Fruit fly (Drosophila melanogaster): ENCODE results near the gene CG34129.
A peak's percentile ranks its signal among the peaks of the same experiment; 100 is the strongest.

CG34129 gene

DNA sequence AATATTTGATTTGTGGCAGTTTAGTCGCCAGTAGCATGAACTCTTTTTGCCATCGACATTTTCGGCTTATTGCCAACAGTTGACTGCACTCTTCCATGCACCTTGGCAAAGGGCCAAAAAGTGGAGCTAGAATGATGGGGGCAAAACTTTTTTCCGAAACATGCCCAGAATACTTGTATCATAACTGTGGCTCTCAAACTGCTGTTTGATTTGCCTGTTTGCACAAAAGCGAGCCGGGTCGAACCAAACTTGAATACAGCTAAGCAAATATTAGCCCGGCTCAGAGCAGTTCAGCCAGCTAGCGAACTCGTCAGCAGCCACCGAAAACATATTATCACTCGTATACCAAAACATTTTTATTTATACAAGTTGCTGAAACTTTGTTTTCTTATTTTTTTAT, 47.9 kb upstream of the CG34129 start (continued):
- TF ChIP-seq danr (GFP tag; IDR thresholded peaks at IDR 0.05) (0 out of 2 replicates have a peak, but pooled peaks have one; percentile 18), ken (GFP tag; IDR thresholded peaks at IDR 0.05) (0 out of 3 replicates have a peak, but pooled peaks have one; percentile 24), CG15514 (GFP tag; optimal IDR thresholded peaks at IDR 0.05) (peak; percentile 69), nerfin-1 (tag; optimal IDR thresholded peaks at IDR 0.05) (no peak), amos (GFP tag; IDR thresholded peaks at IDR 0.05; ENCODE audit: partially characterized antibody) (no peak), twi (tag; optimal IDR thresholded peaks at IDR 0.05) (no peak), prd (optimal IDR thresholded peaks at IDR 0.05) (no peak), prd (GFP tag; IDR thresholded peaks at IDR 0.05) (peak; percentile 30; the same call in 2 of the 3 replicates), CG10565 (GFP tag; optimal IDR thresholded peaks at IDR 0.05) (no peak), tll (GFP tag; optimal IDR thresholded peaks at IDR 0.05) (no peak), B-H1 (GFP tag; IDR thresholded peaks at IDR 0.05) (no peak; the same call in 2 of the 3 replicates), CG13775 (GFP tag; optimal IDR thresholded peaks at IDR 0.05) (peak; percentile 10), NC2β (GFP tag; optimal IDR thresholded peaks at IDR 0.05) (no peak), CoRest (tag; optimal IDR thresholded peaks at IDR 0.05) (peak; percentile 48), CG33557 (GFP tag; optimal IDR thresholded peaks at IDR 0.05) (no peak), pnt (GFP tag; optimal IDR thresholded peaks at IDR 0.05) (peak; percentile 11), Jarid2 (GFP tag; optimal IDR thresholded peaks at IDR 0.05) (peak; percentile 39), CG2120 (GFP tag; optimal IDR thresholded peaks at IDR 0.05) (peak; percentile 67), gcm (GFP tag; optimal IDR thresholded peaks at IDR 0.05) (no peak), klu (GFP tag; IDR thresholded peaks at IDR 0.05) (no peak), Stat92E (GFP tag; optimal IDR thresholded peaks at IDR 0.05) (no peak), dmrt99B (tag; optimal IDR thresholded peaks at IDR 0.05) (peak; percentile 38), CG32767 (GFP tag; IDR thresholded peaks at IDR 0.05) (peak; percentile 64; the same call in 1 of the 2 replicates), bigmax (GFP tag; optimal IDR thresholded peaks at IDR 0.05) (no peak), hkb (optimal IDR thresholded peaks at IDR 0.05) (no peak), hkb (GFP tag; IDR thresholded peaks at IDR 0.05) (peak; percentile 68), cwo (GFP tag; optimal IDR thresholded peaks at IDR 0.05) (peak; percentile 13), p53 (GFP tag; optimal IDR thresholded peaks at IDR 0.05) (peak; percentile 9), CG3726 (GFP tag; IDR thresholded peaks at IDR 0.05) (peak; percentile 55; the same call in 1 of the 3 replicates), CG7928 (GFP tag; optimal IDR thresholded peaks at IDR 0.05) (peak; percentile 54), cas (GFP tag; IDR thresholded peaks at IDR 0.05) (no peak), sd (tag; optimal IDR thresholded peaks at IDR 0.05) (no peak), nom (GFP tag; optimal IDR thresholded peaks at IDR 0.05) (no peak), chif (GFP tag; optimal IDR thresholded peaks at IDR 0.05) (peak in 1 of 2 experiments; percentile 23), CG13123 (GFP tag; optimal IDR thresholded peaks at IDR 0.05) (peak; percentile 32), CHES-1-like (GFP tag; optimal IDR thresholded peaks at IDR 0.05) (peak; percentile 48), CG15269 (tag; optimal IDR thresholded peaks at IDR 0.05) (peak; percentile 47), CG1233 (GFP tag; optimal IDR thresholded peaks at IDR 0.05) (peak; percentile 59), pb (GFP tag; optimal IDR thresholded peaks at IDR 0.05) (peak; percentile 29), maf-S (GFP tag; optimal IDR thresholded peaks at IDR 0.05) (peak; percentile 31), HLH54F (GFP tag; optimal IDR thresholded peaks at IDR 0.05) (peak; percentile 14), ranshi (GFP tag; IDR thresholded peaks at IDR 0.05) (no peak), Pdp1 (GFP tag; optimal IDR thresholded peaks at IDR 0.05) (peak; percentile 23 to 28), CG12104 (GFP tag; optimal IDR thresholded peaks at IDR 0.05) (peak; percentile 48), CG43689 (GFP tag; IDR thresholded peaks at IDR 0.05) (no peak), trem (tag; optimal IDR thresholded peaks at IDR 0.05) (no peak), lov (optimal IDR thresholded peaks at IDR 0.05) (no peak), lov (GFP tag; IDR thresholded peaks at IDR 0.05) (no peak), CG2875 (GFP tag; optimal IDR thresholded peaks at IDR 0.05) (peak; percentile 49), sim (GFP tag; IDR thresholded peaks at IDR 0.05) (no peak), E2f1 (GFP tag; IDR thresholded peaks at IDR 0.05) (peak; percentile 60)

Measured in whole organism, embryonic.